Fruit fly (Drosophila melanogaster) whole organism, prepupa: Measurements from ENCODE around the gene FarO.

ENCODE experiments used
- CG10631 ChIP-seq: fragments of 200-800 bp; sonication (Bioruptor generic); optimal IDR thresholded peaks from 2 replicates; lab custom pipeline; 2016; ENCODE audit warnings: missing biosample characterization, missing genetic modification characterization
- Hr4 ChIP-seq: fragments of 200-800 bp; sonication (Bioruptor generic); optimal IDR thresholded peaks from 3 replicates; lab custom pipeline; 2016; ENCODE audit warnings: missing biosample characterization, missing genetic modification characterization
- topi ChIP-seq: fragments of 200-800 bp; sonication (Bioruptor generic); optimal IDR thresholded peaks from 3 replicates; lab custom pipeline; 2016; ENCODE audit warnings: missing biosample characterization, missing genetic modification characterization

DNA sequence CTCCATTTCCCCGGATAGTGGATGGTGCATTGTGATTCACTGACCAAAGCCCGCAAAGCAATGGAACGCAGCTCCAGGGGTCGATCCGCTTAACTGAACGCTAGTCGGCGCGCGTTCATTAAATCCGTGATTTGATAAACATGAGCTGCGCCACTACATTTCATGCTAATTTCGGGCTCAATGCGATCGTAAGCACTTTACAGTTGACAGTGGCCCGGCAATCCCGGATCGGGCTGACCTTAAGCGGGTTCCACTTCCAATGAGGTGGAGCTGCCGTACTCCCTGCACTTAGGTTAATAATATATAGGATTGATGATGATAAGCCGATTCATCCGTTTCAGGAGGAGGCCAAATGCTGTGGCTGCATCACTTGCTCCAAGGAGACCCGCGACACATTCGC lies at the start of gene FarO:
- TF ChIP-seq Hr4 (GFP tag; lab: Kevin White, UChicago) (no peak), topi (GFP tag; lab: Kevin White, UChicago) (no peak), CG10631 (no peak)
